Worm (Caenorhabditis elegans) whole organism, L2 larva: Measurements from ENCODE around the gene tba-8.

Source experiments
- F13H6.1 ChIP-seq: sonication (generic microtip); optimal IDR thresholded peaks from 2 replicates; lab custom pipeline; 2016; ENCODE audit warnings: missing genetic modification characterization, missing compliant biosample characterization
- Y55F3AM.14 ChIP-seq: fragments of 200-800 bp; sonication (Bioruptor generic); optimal IDR thresholded peaks from 2 replicates; lab custom pipeline; 2018; ENCODE audit warnings: mild to moderate bottlenecking, missing genetic modification characterization, missing compliant biosample characterization
- ZK546.5 ChIP-seq: sonication (generic microtip); optimal IDR thresholded peaks from 2 replicates; lab custom pipeline; 2017; ENCODE audit warnings: missing biosample characterization, missing genetic modification characterization
- alr-1 ChIP-seq: fragments of 150-350 bp; optimal IDR thresholded peaks from 2 replicates; lab custom pipeline; 2014; ENCODE audit warnings: missing biosample characterization, missing genetic modification characterization
- ama-1 ChIP-seq: fragments of 150-350 bp; optimal IDR thresholded peaks from 2 replicates; lab custom pipeline; 2018; ENCODE audit warnings: inconsistent platforms
- blmp-1 ChIP-seq: sonication (generic microtip); optimal IDR thresholded peaks from 2 replicates; lab custom pipeline; 2017; ENCODE audit warnings: missing genetic modification characterization, mild to moderate bottlenecking, missing compliant biosample characterization, antibody characterized with exemption, moderate library complexity; ENCODE audit not compliant: insufficient read depth
- ceh-16 ChIP-seq: fragments of 150-350 bp; optimal IDR thresholded peaks from 2 replicates; lab custom pipeline; 2014; ENCODE audit warnings: missing biosample characterization, missing genetic modification characterization
- dmd-4 ChIP-seq: sonication (generic microtip); optimal IDR thresholded peaks from 2 replicates; lab custom pipeline; 2017; ENCODE audit warnings: missing biosample characterization, missing genetic modification characterization
- egl-27 ChIP-seq: sonication (generic microtip); optimal IDR thresholded peaks from 3 replicates; lab custom pipeline; 2017; ENCODE audit warnings: missing biosample characterization, missing genetic modification reagents, missing genetic modification characterization
- elt-1 ChIP-seq: fragments of 150-350 bp; optimal IDR thresholded peaks from 2 replicates; lab custom pipeline; 2014; ENCODE audit warnings: missing biosample characterization, missing genetic modification characterization
- elt-3 ChIP-seq: sonication (generic microtip); optimal IDR thresholded peaks from 2 replicates; lab custom pipeline; 2017; ENCODE audit warnings: missing biosample characterization, missing genetic modification characterization
- lin-13 ChIP-seq: fragments of 150-350 bp; optimal IDR thresholded peaks from 2 replicates; lab custom pipeline; 2014; ENCODE audit warnings: missing biosample characterization, missing genetic modification reagents, missing genetic modification characterization
- lin-39 ChIP-seq: fragments of 150-350 bp; optimal IDR thresholded peaks from 2 replicates; lab custom pipeline; 2014; ENCODE audit warnings: missing biosample characterization, missing genetic modification reagents, missing genetic modification characterization
- lsy-2 ChIP-seq, 2 experiments: fragments of 150-350 bp in 1 of 2; sonication (generic microtip) in 1 of 2; optimal IDR thresholded peaks; 2 replicates each; lab custom pipeline; 2014 to 2017; ENCODE audit warnings: missing biosample characterization in 2 of 2, missing genetic modification characterization in 2 of 2
- mab-5 ChIP-seq: fragments of 150-350 bp; optimal IDR thresholded peaks from 2 replicates; lab custom pipeline; 2014; ENCODE audit warnings: missing biosample characterization, missing genetic modification characterization
- mbf-1 ChIP-seq: sonication (generic microtip); optimal IDR thresholded peaks from 2 replicates; lab custom pipeline; 2017; ENCODE audit warnings: missing biosample characterization, missing genetic modification characterization
- mdl-1 ChIP-seq, 2 experiments: fragments of 150-350 bp in 1 of 2; sonication (generic microtip) in 1 of 2; optimal IDR thresholded peaks; 2 replicates each; lab custom pipeline; 2017; ENCODE audit warnings: missing biosample characterization in 2 of 2, missing genetic modification characterization in 2 of 2
- nhr-10 ChIP-seq: sonication (generic microtip); optimal IDR thresholded peaks from 2 replicates; lab custom pipeline; 2017; ENCODE audit warnings: missing biosample characterization, missing genetic modification characterization
- nhr-12 ChIP-seq: fragments of 150-350 bp; optimal IDR thresholded peaks from 2 replicates; lab custom pipeline; 2014; ENCODE audit warnings: missing biosample characterization, missing genetic modification characterization
- nhr-21 ChIP-seq: fragments of 150-350 bp; optimal IDR thresholded peaks from 2 replicates; lab custom pipeline; 2014; ENCODE audit warnings: missing biosample characterization, missing genetic modification characterization
- nhr-23 ChIP-seq: fragments of 150-350 bp; optimal IDR thresholded peaks from 2 replicates; lab custom pipeline; 2014; ENCODE audit warnings: missing biosample characterization, missing genetic modification reagents, missing genetic modification characterization
- nhr-237 ChIP-seq: fragments of 150-350 bp; optimal IDR thresholded peaks from 2 replicates; lab custom pipeline; 2014; ENCODE audit warnings: missing biosample characterization, missing genetic modification characterization
- nhr-25 ChIP-seq: fragments of 150-350 bp; sonication (generic microtip); optimal IDR thresholded peaks from 3 replicates; lab custom pipeline; 2014; ENCODE audit warnings: missing biosample characterization, missing genetic modification characterization
- nhr-6 ChIP-seq: fragments of 150-350 bp; optimal IDR thresholded peaks from 2 replicates; lab custom pipeline; 2014; ENCODE audit warnings: missing biosample characterization, missing genetic modification characterization
- nhr-77 ChIP-seq: fragments of 150-350 bp; optimal IDR thresholded peaks from 2 replicates; lab custom pipeline; 2014; ENCODE audit warnings: missing biosample characterization, missing genetic modification characterization
- sma-3 ChIP-seq: sonication (generic microtip); optimal IDR thresholded peaks from 2 replicates; lab custom pipeline; 2016; ENCODE audit warnings: missing genetic modification reagents, missing genetic modification characterization, missing compliant biosample characterization
- sma-9 ChIP-seq, 2 experiments: fragments of 150-350 bp in 1 of 2; sonication (generic microtip) in 1 of 2; optimal IDR thresholded peaks; 2 replicates each; lab custom pipeline; 2014 to 2016; ENCODE audit warnings: missing genetic modification characterization in 2 of 2, mild to moderate bottlenecking in 1 of 2, missing biosample characterization in 1 of 2, missing compliant biosample characterization in 1 of 2, missing genetic modification reagents in 1 of 2, moderate library complexity in 1 of 2
- snpc-4 ChIP-seq: fragments of 150-350 bp; optimal IDR thresholded peaks from 2 replicates; lab custom pipeline; 2014; ENCODE audit warnings: missing biosample characterization, missing genetic modification characterization
- unc-39 ChIP-seq: fragments of 150-350 bp; optimal IDR thresholded peaks from 2 replicates; lab custom pipeline; 2014; ENCODE audit warnings: missing biosample characterization, missing genetic modification characterization
- unc-55 ChIP-seq: fragments of 150-350 bp; sonication (generic microtip); optimal IDR thresholded peaks from 3 replicates; lab custom pipeline; 2014; ENCODE audit warnings: missing biosample characterization, missing genetic modification reagents, missing genetic modification characterization
- unc-62 ChIP-seq: fragments of 150-350 bp; optimal IDR thresholded peaks from 2 replicates; lab custom pipeline; 2014; ENCODE audit warnings: missing biosample characterization, missing genetic modification reagents, missing genetic modification characterization
- ztf-1 ChIP-seq: fragments of 200-800 bp; sonication (Bioruptor generic); conservative IDR thresholded peaks from 2 replicates; pipeline ENCODE4 v1.3.6; 2022; ENCODE audit warnings: missing genetic modification characterization, missing compliant biosample characterization
- ztf-11 ChIP-seq: sonication (generic microtip); optimal IDR thresholded peaks from 2 replicates; lab custom pipeline; 2017; ENCODE audit warnings: missing biosample characterization, missing genetic modification characterization
- ztf-4 ChIP-seq: fragments of 150-350 bp; optimal IDR thresholded peaks from 2 replicates; lab custom pipeline; 2014; ENCODE audit warnings: missing biosample characterization, missing genetic modification characterization

Gene tba-8

DNA sequence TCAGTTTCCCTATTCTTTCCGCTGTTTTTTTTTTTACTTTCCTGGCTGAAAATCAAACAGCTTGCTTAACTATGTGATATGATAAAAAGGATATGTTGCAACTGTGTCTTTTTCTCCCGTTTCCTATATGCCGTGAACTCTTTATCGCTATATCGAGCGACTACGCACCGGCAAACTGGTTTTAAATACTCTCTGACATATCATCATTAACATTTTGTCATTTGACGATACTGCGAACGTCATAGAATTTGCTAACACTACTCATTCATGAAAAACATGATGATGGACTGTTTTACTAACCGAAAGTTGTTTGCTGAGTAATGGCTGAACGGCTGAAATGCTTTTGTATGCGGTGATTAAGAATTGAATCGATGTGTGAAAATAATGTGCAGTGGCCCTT is 33.3 kb upstream of the tba-8 start:
- peak; percentile 52 for TF ChIP-seq sma-3 (GFP tag; lab: Kevin White, UChicago)
- TF ChIP-seq elt-3 (tag; lab: Kevin White, UChicago), result no peak
- peak; percentile 51 for TF ChIP-seq sma-9 (GFP tag; optimal IDR thresholded peaks at IDR 0.05; lab: Kevin White, UChicago)
- no peak for TF ChIP-seq sma-9 (tag; optimal IDR thresholded peaks at IDR 0.05; lab: Kevin White, UChicago)
- TF ChIP-seq lsy-2 (tag; optimal IDR thresholded peaks at IDR 0.05; lab: Kevin White, UChicago), result no peak
- no peak for TF ChIP-seq F13H6.1 (tag; lab: Kevin White, UChicago)
- TF ChIP-seq lin-39 (tag; lab: Kevin White, UChicago), result no peak

- TF ChIP-seq nhr-21 (tag; lab: Kevin White, UChicago), result peak; percentile 31
- peak; percentile 47 for TF ChIP-seq sma-9 (GFP tag; optimal IDR thresholded peaks at IDR 0.05; lab: Kevin White, UChicago)
- no peak for TF ChIP-seq sma-9 (tag; optimal IDR thresholded peaks at IDR 0.05; lab: Kevin White, UChicago)
- TF ChIP-seq sma-3 (GFP tag; lab: Kevin White, UChicago), result peak; percentile 22
- no peak for TF ChIP-seq snpc-4 (tag; lab: Kevin White, UChicago)
- peak; percentile 4 for TF ChIP-seq blmp-1 (tag; lab: Kevin White, UChicago)
- TF ChIP-seq, all 48 proteins: peak for 4
These were observed 31.4 kb upstream of the tba-8 start for ce11 chrX:9489578-9489977.

DNA sequence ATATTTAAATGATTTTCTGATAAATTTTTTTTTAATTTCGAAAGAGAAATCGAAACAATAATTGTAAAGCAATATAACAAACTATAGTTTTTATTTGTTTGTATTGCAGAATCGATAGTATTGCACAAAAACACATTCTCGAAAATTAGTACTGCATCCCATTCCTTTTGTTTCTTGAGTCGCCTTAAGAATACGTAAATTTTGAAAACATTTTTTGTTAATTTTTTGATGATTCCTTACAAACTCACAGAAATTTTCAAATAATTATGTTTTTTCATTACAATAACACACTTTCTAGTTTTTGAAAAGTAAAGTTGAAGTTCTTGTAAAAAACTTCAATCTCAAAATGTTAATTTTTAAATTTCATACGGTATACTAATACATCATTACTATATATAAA is 28.0 kb upstream of the tba-8 start:
- TF ChIP-seq egl-27 (tag; lab: Kevin White, UChicago) (no peak), lin-13 (GFP tag; lab: Kevin White, UChicago) (no peak), ceh-16 (tag; lab: Kevin White, UChicago) (no peak), blmp-1 (tag; lab: Kevin White, UChicago) (no peak), unc-62 (GFP tag; lab: Kevin White, UChicago) (no peak), ama-1 (no peak), ztf-11 (no peak), Y55F3AM.14 (GFP tag; lab: Kevin White, UChicago) (no peak), nhr-237 (tag; lab: Kevin White, UChicago) (no peak), lsy-2 (tag; optimal IDR thresholded peaks at IDR 0.05; lab: Kevin White, UChicago) (no peak), mab-5 (tag; lab: Kevin White, UChicago) (no peak), dmd-4 (tag; lab: Kevin White, UChicago) (no peak), alr-1 (tag; lab: Kevin White, UChicago) (no peak), ztf-4 (no peak), sma-9 (GFP tag; optimal IDR thresholded peaks at IDR 0.05; lab: Kevin White, UChicago) (no peak), sma-9 (tag; optimal IDR thresholded peaks at IDR 0.05; lab: Kevin White, UChicago) (no peak)

DNA sequence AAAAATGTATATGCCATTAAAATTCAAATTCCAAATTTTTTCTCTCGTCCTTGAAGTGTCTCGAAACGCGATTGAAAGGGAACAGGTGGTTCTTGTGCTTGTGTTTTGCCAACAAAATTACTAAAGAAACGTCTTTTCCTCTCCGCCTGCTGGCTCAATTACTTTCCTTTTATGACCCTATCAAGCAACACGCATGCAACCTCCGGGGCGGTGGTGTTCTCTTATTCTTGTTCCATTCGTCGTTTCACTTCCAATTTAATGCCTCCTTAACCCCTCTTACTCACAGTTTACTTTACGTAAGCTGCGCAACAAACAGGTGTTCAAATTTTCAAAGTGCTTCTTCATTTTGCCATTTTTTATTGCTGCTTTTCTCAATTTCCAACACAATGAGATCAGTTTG is 25.6 kb upstream of the tba-8 start:
- TF ChIP-seq nhr-23 (tag; lab: Kevin White, UChicago), result no peak
- TF ChIP-seq mbf-1 (tag; lab: Kevin White, UChicago), result no peak
- no peak for TF ChIP-seq F13H6.1 (tag; lab: Kevin White, UChicago)
- TF ChIP-seq nhr-12 (tag; lab: Kevin White, UChicago), result no peak
- no peak for TF ChIP-seq nhr-25 (tag; lab: Kevin White, UChicago)
- TF ChIP-seq mdl-1 (tag; optimal IDR thresholded peaks at IDR 0.05; lab: Kevin White, UChicago), result no peak
- TF ChIP-seq ztf-4, result no peak
- no peak for TF ChIP-seq dmd-4 (tag; lab: Kevin White, UChicago)
- no peak for TF ChIP-seq ztf-1 (GFP tag; lab: Robert Waterston, UW)
- no peak for TF ChIP-seq unc-55
- TF ChIP-seq elt-3 (tag; lab: Kevin White, UChicago), result no peak
- no peak for TF ChIP-seq elt-1 (tag; lab: Kevin White, UChicago)
- TF ChIP-seq nhr-77 (tag; lab: Kevin White, UChicago), result no peak
- no peak for TF ChIP-seq lin-13 (GFP tag; lab: Kevin White, UChicago)
- TF ChIP-seq ZK546.5, result no peak

DNA sequence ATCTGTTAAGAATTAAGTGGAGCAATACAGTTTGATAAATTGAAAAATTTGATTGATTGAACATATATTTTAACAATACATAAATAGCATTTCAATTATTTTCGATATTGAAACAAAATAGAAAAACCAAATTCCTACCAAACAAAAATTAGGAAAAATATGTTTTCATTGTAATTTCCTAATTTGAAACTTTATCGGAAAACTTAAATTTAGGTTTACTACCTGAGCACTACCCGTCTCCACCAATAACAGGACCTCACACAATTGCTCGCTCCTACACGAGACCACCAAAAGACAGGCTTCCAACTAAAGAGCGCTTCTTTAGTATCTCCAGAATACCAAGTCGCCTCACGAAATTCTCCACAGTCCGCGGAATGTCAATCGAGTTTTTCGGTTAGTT is 18.6 kb upstream of the tba-8 start:
- TF ChIP-seq sma-3 (GFP tag; lab: Kevin White, UChicago), result no peak
- no peak for TF ChIP-seq nhr-10 (tag; lab: Kevin White, UChicago)
- no peak for TF ChIP-seq ztf-4
- TF ChIP-seq nhr-23 (tag; lab: Kevin White, UChicago), result no peak
- TF ChIP-seq unc-39 (tag; lab: Kevin White, UChicago), result no peak
- no peak for TF ChIP-seq nhr-6 (tag; lab: Kevin White, UChicago)
